Worm (Caenorhabditis elegans) whole organism, young adult: ENCODE data around the gene F56D6.11.
"Not testable (repeated sequence)": the region's sequence is repeated elsewhere in the genome, so short reads cannot be mapped to it uniquely, and the experiment has no call there.

Experiments
- B0035.1 ChIP-seq: sonication (generic microtip); optimal IDR thresholded peaks from 2 replicates; lab custom pipeline; 2016; ENCODE audit warnings: missing genetic modification characterization, mild to moderate bottlenecking, missing compliant biosample characterization, missing genotype, missing genetic modification reagents
- C17E4.6 ChIP-seq: fragments of 200-800 bp; sonication (Bioruptor generic); IDR thresholded peaks from 2 replicates; pipeline ENCODE4 v1.3.6; 2022; ENCODE audit warnings: missing genetic modification reagents, missing genetic modification characterization, missing compliant biosample characterization
- F33H1.4 ChIP-seq: fragments of 200-800 bp; sonication (Bioruptor generic); IDR thresholded peaks from 2 replicates; pipeline ENCODE4 v1.3.6; 2022; ENCODE audit warnings: missing genetic modification reagents, missing genetic modification characterization, missing compliant biosample characterization
- F37B4.10 ChIP-seq: fragments of 200-800 bp; sonication (Bioruptor generic); IDR thresholded peaks from 2 replicates; pipeline ENCODE4 v1.3.6; 2022; ENCODE audit warnings: missing genetic modification characterization, missing compliant biosample characterization
- F39B2.1 ChIP-seq: fragments of 200-800 bp; sonication (Bioruptor generic); IDR thresholded peaks from 2 replicates; pipeline ENCODE4 v1.3.6; 2022; ENCODE audit warnings: missing genetic modification reagents, missing genetic modification characterization, missing compliant biosample characterization
- F49E8.2 ChIP-seq: sonication (generic microtip); optimal IDR thresholded peaks from 3 replicates; lab custom pipeline; 2017; ENCODE audit warnings: missing genetic modification characterization, mild to moderate bottlenecking, missing compliant biosample characterization, antibody characterized with exemption, moderate library complexity; ENCODE audit not compliant: insufficient read depth
- F55B11.4 ChIP-seq: sonication (generic microtip); optimal IDR thresholded peaks from 2 replicates; lab custom pipeline; 2016; ENCODE audit warnings: missing compliant biosample characterization, missing genetic modification characterization, borderline replicate concordance; ENCODE audit not compliant: insufficient read depth
- Y67H2A.10 ChIP-seq: fragments of 200-800 bp; sonication (Bioruptor generic); conservative IDR thresholded peaks from 2 replicates; pipeline ENCODE4 v1.3.6; 2022; ENCODE audit warnings: missing genetic modification reagents, missing genetic modification characterization, missing compliant biosample characterization
- akir-1 ChIP-seq: fragments of 200-800 bp; sonication (Bioruptor generic); optimal IDR thresholded peaks from 2 replicates; lab custom pipeline; 2018; ENCODE audit warnings: mild to moderate bottlenecking, missing genetic modification characterization, moderate library complexity, missing compliant biosample characterization
- aptf-2 ChIP-seq: fragments of 200-800 bp; sonication (Bioruptor generic); conservative IDR thresholded peaks from 2 replicates; pipeline ENCODE4 v1.3.6; 2022; ENCODE audit warnings: missing genetic modification reagents, missing genetic modification characterization, missing compliant biosample characterization
- atf-7 ChIP-seq: sonication (generic microtip); optimal IDR thresholded peaks from 2 replicates; lab custom pipeline; 2017; ENCODE audit warnings: mild to moderate bottlenecking, missing genetic modification characterization, missing compliant biosample characterization
- attf-5 ChIP-seq: fragments of 200-800 bp; sonication (Bioruptor generic); optimal IDR thresholded peaks from 2 replicates; lab custom pipeline; 2018; ENCODE audit warnings: mild to moderate bottlenecking, missing genetic modification characterization, missing compliant biosample characterization
- bed-1 ChIP-seq: fragments of 200-800 bp; sonication (Bioruptor generic); IDR thresholded peaks from 2 replicates; pipeline ENCODE4 v1.3.6; 2022; ENCODE audit warnings: missing genetic modification reagents, missing genetic modification characterization, missing compliant biosample characterization
- ceh-91 ChIP-seq: fragments of 200-800 bp; sonication (Bioruptor generic); IDR thresholded peaks from 2 replicates; pipeline ENCODE4 v1.3.6; 2022; ENCODE audit warnings: missing genetic modification reagents, missing genetic modification characterization, missing compliant biosample characterization
- ekl-4 ChIP-seq: fragments of 200-800 bp; sonication (Bioruptor generic); IDR thresholded peaks from 2 replicates; pipeline ENCODE4 v1.3.6; 2022; ENCODE audit warnings: missing genetic modification reagents, missing genetic modification characterization, missing compliant biosample characterization
- ets-4 ChIP-seq: fragments of 200-800 bp; sonication (Bioruptor generic); optimal IDR thresholded peaks from 2 replicates; lab custom pipeline; 2018; ENCODE audit warnings: mild to moderate bottlenecking, missing genetic modification characterization, missing compliant biosample characterization
- him-1 ChIP-seq: sonication (generic microtip); optimal IDR thresholded peaks from 2 replicates; lab custom pipeline; 2016; ENCODE audit warnings: missing genotype, missing genetic modification reagents, missing genetic modification characterization, missing compliant biosample characterization
- hrde-1 ChIP-seq: sonication (generic microtip); optimal IDR thresholded peaks from 2 replicates; lab custom pipeline; 2016; ENCODE audit warnings: missing genetic modification characterization, mild to moderate bottlenecking, missing compliant biosample characterization, moderate library complexity, missing genotype, missing genetic modification reagents, borderline replicate concordance
- lin-54 ChIP-seq: fragments of 200-800 bp; sonication (Bioruptor generic); optimal IDR thresholded peaks from 2 replicates; lab custom pipeline; 2018; ENCODE audit warnings: mild to moderate bottlenecking, missing genetic modification characterization, missing compliant biosample characterization
- lir-1 ChIP-seq: fragments of 200-800 bp; sonication (Bioruptor generic); conservative IDR thresholded peaks from 2 replicates; pipeline ENCODE4 v1.3.6; 2022; ENCODE audit warnings: missing genetic modification reagents, missing genetic modification characterization, missing compliant biosample characterization
- lsl-1 ChIP-seq: fragments of 200-800 bp; sonication (Bioruptor generic); optimal IDR thresholded peaks from 2 replicates; lab custom pipeline; 2018; ENCODE audit warnings: mild to moderate bottlenecking, missing genetic modification characterization, moderate library complexity, missing compliant biosample characterization
- madf-8 ChIP-seq: fragments of 200-800 bp; sonication (Bioruptor generic); conservative IDR thresholded peaks from 2 replicates; pipeline ENCODE4 v1.3.6; 2022; ENCODE audit warnings: missing genetic modification reagents, missing genetic modification characterization, missing compliant biosample characterization
- mcd-1 ChIP-seq: fragments of 200-800 bp; sonication (Bioruptor generic); IDR thresholded peaks from 2 replicates; pipeline ENCODE4 v1.3.6; 2022; ENCODE audit warnings: missing genetic modification reagents, missing genetic modification characterization, missing compliant biosample characterization
- mes-4 ChIP-seq: sonication (generic microtip); optimal IDR thresholded peaks from 2 replicates; lab custom pipeline; 2016; ENCODE audit warnings: missing genotype, missing genetic modification characterization, missing compliant biosample characterization
- nhr-179 ChIP-seq: sonication (generic microtip); optimal IDR thresholded peaks from 2 replicates; lab custom pipeline; 2016; ENCODE audit warnings: mild to moderate bottlenecking, missing genetic modification characterization, missing compliant biosample characterization
- nhr-80 ChIP-seq: sonication (generic microtip); optimal IDR thresholded peaks from 2 replicates; lab custom pipeline; 2016; ENCODE audit warnings: missing genetic modification characterization, missing compliant biosample characterization
- nhr-90 ChIP-seq: sonication (generic microtip); optimal IDR thresholded peaks from 2 replicates; lab custom pipeline; 2016; ENCODE audit warnings: missing genotype, mild to moderate bottlenecking, missing genetic modification characterization, missing compliant biosample characterization
- pbrm-1 ChIP-seq: fragments of 200-800 bp; sonication (Bioruptor generic); IDR thresholded peaks from 2 replicates; pipeline ENCODE4 v1.3.6; 2022; ENCODE audit warnings: missing genetic modification reagents, missing genetic modification characterization, missing compliant biosample characterization
- rcor-1 ChIP-seq: fragments of 200-800 bp; sonication (Bioruptor generic); IDR thresholded peaks from 2 replicates; pipeline ENCODE4 v1.3.6; 2022; ENCODE audit warnings: missing genetic modification reagents, missing genetic modification characterization, missing compliant biosample characterization
- rec-8 ChIP-seq, 2 experiments: sonication (generic microtip); optimal IDR thresholded peaks; 2 replicates each; lab custom pipeline; 2016; ENCODE audit warnings: mild to moderate bottlenecking in 2 of 2, missing genetic modification characterization in 2 of 2, missing genetic modification reagents in 2 of 2, missing genotype in 2 of 2, missing biosample characterization in 1 of 2, missing compliant biosample characterization in 1 of 2, moderate library complexity in 1 of 2
- sdz-38 ChIP-seq: sonication (generic microtip); optimal IDR thresholded peaks from 2 replicates; lab custom pipeline; 2016; ENCODE audit warnings: missing genotype, missing genetic modification characterization, missing compliant biosample characterization
- snpc-3.4 ChIP-seq: sonication (generic microtip); optimal IDR thresholded peaks from 2 replicates; lab custom pipeline; 2017; ENCODE audit warnings: missing genetic modification characterization, mild to moderate bottlenecking, missing compliant biosample characterization, antibody characterized with exemption, moderate library complexity, missing genotype, missing genetic modification reagents
- tbx-9 ChIP-seq: sonication (generic microtip); optimal IDR thresholded peaks from 2 replicates; lab custom pipeline; 2016; ENCODE audit warnings: borderline replicate concordance, missing genetic modification characterization, inconsistent platforms, missing compliant biosample characterization
- xnd-1 ChIP-seq: sonication (generic microtip); optimal IDR thresholded peaks from 2 replicates; lab custom pipeline; 2016; ENCODE audit warnings: missing genotype, missing genetic modification reagents, missing genetic modification characterization, missing compliant biosample characterization
- zfh-2 ChIP-seq: fragments of 200-800 bp; sonication (Bioruptor generic); conservative IDR thresholded peaks from 2 replicates; pipeline ENCODE4 v1.3.6; 2022; ENCODE audit warnings: missing genetic modification reagents, missing genetic modification characterization, missing compliant biosample characterization
- ztf-18 ChIP-seq: sonication (generic microtip); optimal IDR thresholded peaks from 2 replicates; lab custom pipeline; 2016; ENCODE audit warnings: missing genotype, mild to moderate bottlenecking, missing genetic modification characterization, missing compliant biosample characterization
- ztf-26 ChIP-seq: sonication (generic microtip); optimal IDR thresholded peaks from 2 replicates; lab custom pipeline; 2017; ENCODE audit warnings: missing genetic modification characterization, missing compliant biosample characterization

The F56D6.11 gene

DNA sequence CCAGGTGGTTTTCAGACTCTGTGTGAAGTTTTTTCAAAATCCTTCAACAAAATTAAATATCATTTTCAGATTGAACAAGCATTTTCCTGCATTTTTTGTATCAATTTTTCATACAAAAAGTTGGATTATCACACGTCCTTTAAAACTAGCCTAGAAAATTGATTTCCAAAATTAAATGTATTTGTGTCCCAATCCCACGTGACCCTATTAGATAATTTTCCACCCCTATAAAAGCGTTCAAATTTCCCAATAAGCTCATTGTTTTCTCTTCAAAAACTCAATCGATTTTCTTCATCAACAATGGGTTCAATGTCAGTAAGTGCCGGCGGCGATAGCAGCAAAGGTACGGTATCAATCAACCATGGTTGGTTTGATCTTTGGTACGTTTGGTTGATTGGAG lies 8.2 kb upstream of the F56D6.11 start, which contains the start of gene F56D6.19:
F56D6.19 (plus strand) TSS at position 301 of the 400 bp plus-strand sequence.
- no peak for TF ChIP-seq nhr-90 (tag; lab: Kevin White, UChicago)
- no peak for TF ChIP-seq snpc-3.4 (tag; lab: Kevin White, UChicago)
- no peak for TF ChIP-seq zfh-2 (GFP tag; lab: Robert Waterston, UW)
- TF ChIP-seq mes-4 (tag; lab: Kevin White, UChicago) = no peak
- no peak for TF ChIP-seq pbrm-1 (GFP tag; lab: Robert Waterston, UW)
- no peak for TF ChIP-seq attf-5
- TF ChIP-seq akir-1 (GFP tag; lab: Kevin White, UChicago) = no peak
- TF ChIP-seq bed-1 (GFP tag; lab: Robert Waterston, UW) = no peak
- no peak for TF ChIP-seq him-1 (tag; lab: Kevin White, UChicago)
- TF ChIP-seq aptf-2 = no peak
- TF ChIP-seq nhr-179 (tag; lab: Kevin White, UChicago) = no peak
- TF ChIP-seq ekl-4 (GFP tag; lab: Robert Waterston, UW) = no peak
- TF ChIP-seq atf-7 (tag; lab: Kevin White, UChicago) = no peak
- TF ChIP-seq F37B4.10 (GFP tag; lab: Robert Waterston, UW) = no peak
- TF ChIP-seq mcd-1 (GFP tag; lab: Robert Waterston, UW) = no peak
- TF ChIP-seq xnd-1 = no peak
- no peak for TF ChIP-seq ceh-91 (GFP tag; lab: Robert Waterston, UW)
- TF ChIP-seq tbx-9 (tag; lab: Kevin White, UChicago) = no peak
- no peak for TF ChIP-seq F39B2.1 (GFP tag; lab: Robert Waterston, UW)

DNA sequence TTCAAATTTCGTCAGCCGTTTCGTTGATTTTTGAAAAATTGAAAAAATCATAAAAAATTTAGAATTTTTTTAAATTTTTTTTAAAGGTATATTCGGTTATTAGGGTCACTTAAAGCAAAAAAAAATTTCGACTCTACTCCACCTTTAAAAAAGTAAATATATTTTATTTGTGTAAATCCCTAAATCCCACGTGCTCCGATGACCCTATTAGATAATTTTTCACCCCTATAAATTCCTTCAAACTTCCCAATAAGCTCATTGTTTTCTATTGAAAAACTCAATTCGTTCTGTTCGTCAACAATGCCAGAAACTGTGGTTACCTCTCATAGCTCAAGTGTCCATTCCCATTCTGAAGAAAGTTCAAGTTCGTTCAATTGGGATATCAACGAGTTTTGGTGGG lies 6.3 kb upstream of the F56D6.11 start, which contains the start of gene F56D6.20:
F56D6.20 (plus strand) TSS at position 301 of the 400 bp plus-strand sequence.
- no peak for TF ChIP-seq hrde-1 (tag; lab: Kevin White, UChicago)
- no peak for TF ChIP-seq ztf-18 (tag; lab: Kevin White, UChicago)
- TF ChIP-seq lin-54 (GFP tag; lab: Kevin White, UChicago) = no peak
- TF ChIP-seq mes-4 (tag; lab: Kevin White, UChicago) = no peak
- TF ChIP-seq C17E4.6 (GFP tag; lab: Robert Waterston, UW) = no peak
- TF ChIP-seq, all 124 proteins: peak for 0

DNA sequence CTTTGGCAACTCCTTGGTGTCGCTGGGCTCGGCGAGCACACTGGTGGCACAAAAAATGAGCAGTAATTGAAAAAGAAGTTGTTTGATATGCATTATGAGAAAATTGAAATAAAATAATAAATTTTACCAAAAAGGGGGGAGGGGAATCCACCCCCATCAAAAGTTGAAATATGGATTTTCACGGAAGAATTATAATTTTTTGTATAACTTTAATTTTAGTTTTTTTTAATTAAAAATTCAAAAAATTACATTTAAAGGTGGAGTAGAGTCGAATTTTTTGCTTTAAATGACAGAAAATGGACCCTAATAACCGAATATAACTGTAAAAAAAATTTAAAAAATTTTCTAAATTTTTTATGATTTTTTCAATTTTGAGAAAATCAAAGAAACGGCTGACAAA lies 5.6 kb upstream of the F56D6.11 start, which contains the start of gene F56D6.18:
F56D6.18 (minus strand) TSS at position 101 of the 400 bp plus-strand sequence.
- not testable (repeated sequence) for TF ChIP-seq tbx-9 (tag; lab: Kevin White, UChicago); Y67H2A.10 (GFP tag; lab: Robert Waterston, UW); B0035.1 (tag; lab: Kevin White, UChicago)

DNA sequence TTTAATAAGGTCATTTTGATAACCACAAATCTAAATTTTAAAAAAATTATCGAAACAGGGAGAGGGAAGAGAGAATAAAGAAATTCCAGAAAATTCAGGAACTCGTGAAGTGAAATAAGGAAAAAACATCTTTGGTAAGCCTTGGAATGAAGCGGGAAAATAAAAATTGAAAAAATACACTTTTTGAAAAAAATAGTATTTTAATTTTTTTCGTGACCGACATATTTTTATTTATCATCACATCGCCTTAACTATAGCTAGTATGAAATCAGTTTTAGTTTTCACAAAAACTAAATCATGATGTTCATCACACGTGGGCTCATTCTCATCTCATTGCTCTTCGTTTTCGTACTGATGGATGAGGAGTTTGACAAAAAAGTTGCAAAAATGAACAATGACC lies 2.8 kb upstream of the F56D6.11 start, which contains the start of gene F56D6.13:
F56D6.13 (plus strand) TSS at position 301 of the 400 bp plus-strand sequence.
- TF ChIP-seq ets-4 (GFP tag; lab: Kevin White, UChicago) (no peak), mcd-1 (GFP tag; lab: Robert Waterston, UW) (no peak), lir-1 (GFP tag; lab: Robert Waterston, UW) (no peak), lsl-1 (GFP tag; lab: Kevin White, UChicago) (no peak), F33H1.4 (GFP tag; lab: Robert Waterston, UW) (no peak), F55B11.4 (tag; lab: Kevin White, UChicago) (no peak), ceh-91 (GFP tag; lab: Robert Waterston, UW) (no peak), attf-5 (no peak), F49E8.2 (tag; lab: Kevin White, UChicago) (no peak), rec-8 (tag; optimal IDR thresholded peaks at IDR 0.05; lab: Kevin White, UChicago) (no peak), madf-8 (GFP tag; lab: Robert Waterston, UW) (no peak), ztf-26 (no peak), sdz-38 (tag; lab: Kevin White, UChicago) (no peak), nhr-80 (tag; lab: Kevin White, UChicago) (no peak), rcor-1 (GFP tag; lab: Robert Waterston, UW) (no peak)
